Fruit fly (Drosophila melanogaster) whole organism, embryonic: Measurements from ENCODE around the gene Sodh2.

ENCODE experiments used
- BEAF-32 ChIP-seq: fragments of 200-800 bp; sonication (Bioruptor generic); optimal IDR thresholded peaks from 3 replicates; lab custom pipeline; 2017; ENCODE audit warnings: missing biosample characterization, missing genetic modification characterization, mild to moderate bottlenecking, moderate library complexity, missing genetic modification reagents
- CG13424 ChIP-seq: fragments of 200-800 bp; sonication (Bioruptor generic); optimal IDR thresholded peaks from 2 replicates; lab custom pipeline; 2019; ENCODE audit warnings: missing biosample characterization, mild to moderate bottlenecking, missing genetic modification characterization, moderate library complexity
- CG13775 ChIP-seq: fragments of 200-800 bp; sonication (Bioruptor generic); optimal IDR thresholded peaks from 3 replicates; lab custom pipeline; 2017; ENCODE audit warnings: missing biosample characterization, mild to moderate bottlenecking, missing genetic modification characterization
- CG14050 ChIP-seq: fragments of 200-800 bp; sonication (Bioruptor generic); IDR thresholded peaks from 3 replicates; pipeline ENCODE4 v1.3.6; 2022; ENCODE audit warnings: missing biosample characterization, missing genetic modification characterization
- CG16813 ChIP-seq: fragments of 200-800 bp; sonication (Bioruptor generic); IDR thresholded peaks from 3 replicates; pipeline ENCODE4 v1.3.6; 2022; ENCODE audit warnings: missing biosample characterization, missing genetic modification characterization; ENCODE audit not compliant: partially characterized antibody
- CG16815 ChIP-seq: fragments of 200-800 bp; sonication (Bioruptor generic); optimal IDR thresholded peaks from 3 replicates; lab custom pipeline; 2017; ENCODE audit warnings: missing biosample characterization, mild to moderate bottlenecking, missing genetic modification characterization
- CG17186 ChIP-seq: fragments of 200-800 bp; sonication (Bioruptor generic); optimal IDR thresholded peaks from 3 replicates; lab custom pipeline; 2017; ENCODE audit warnings: missing biosample characterization, missing genetic modification reagents, missing genetic modification characterization
- CG2678 ChIP-seq: fragments of 200-800 bp; sonication (Bioruptor generic); optimal IDR thresholded peaks from 3 replicates; lab custom pipeline; 2019; ENCODE audit warnings: missing biosample characterization, mild to moderate bottlenecking, missing genetic modification characterization, moderate library complexity
- CG2712 ChIP-seq: fragments of 200-800 bp; optimal IDR thresholded peaks from 3 replicates; lab custom pipeline; 2019; ENCODE audit warnings: missing biosample characterization, mild to moderate bottlenecking, missing genetic modification characterization, moderate library complexity
- CG32772 ChIP-seq: fragments of 200-800 bp; sonication (Bioruptor generic); IDR thresholded peaks from 2 replicates; pipeline ENCODE4 v1.3.6; 2022; ENCODE audit warnings: missing biosample characterization, missing genetic modification characterization
- CG34376 ChIP-seq: fragments of 200-800 bp; sonication (Bioruptor generic); optimal IDR thresholded peaks from 2 replicates; lab custom pipeline; 2018; ENCODE audit warnings: missing biosample characterization, mild to moderate bottlenecking, missing genetic modification characterization
- CG4707 ChIP-seq: fragments of 200-800 bp; sonication (Bioruptor generic); optimal IDR thresholded peaks from 2 replicates; lab custom pipeline; 2018; ENCODE audit warnings: missing biosample characterization, mild to moderate bottlenecking, missing genetic modification characterization, moderate library complexity
- CG4854 ChIP-seq: fragments of 200-800 bp; sonication (Bioruptor generic); optimal IDR thresholded peaks from 2 replicates; lab custom pipeline; 2016; ENCODE audit warnings: missing biosample characterization, missing genetic modification characterization, inconsistent platforms
- CG5953 ChIP-seq: fragments of 200-800 bp; sonication (Bioruptor generic); IDR thresholded peaks from 2 replicates; pipeline ENCODE4 v1.3.6; 2022; ENCODE audit warnings: missing biosample characterization, missing genetic modification characterization
- CG6272 ChIP-seq: fragments of 200-800 bp; sonication (Bioruptor generic); IDR thresholded peaks from 2 replicates; pipeline ENCODE4 v1.3.6; 2022; ENCODE audit warnings: missing biosample characterization, missing genetic modification characterization
- CG7786 ChIP-seq: fragments of 200-800 bp; sonication (Bioruptor generic); optimal IDR thresholded peaks from 2 replicates; lab custom pipeline; 2016; ENCODE audit warnings: missing biosample characterization, missing genetic modification characterization
- CG7963 ChIP-seq: fragments of 200-800 bp; sonication (Bioruptor generic); IDR thresholded peaks from 3 replicates; pipeline ENCODE4 v1.3.6; 2022; ENCODE audit warnings: missing biosample characterization, missing genetic modification characterization; ENCODE audit not compliant: partially characterized antibody
- CG8359 ChIP-seq: fragments of 200-800 bp; sonication (Bioruptor generic); optimal IDR thresholded peaks from 2 replicates; lab custom pipeline; 2017; ENCODE audit warnings: missing biosample characterization, mild to moderate bottlenecking, missing genetic modification characterization, borderline replicate concordance
- CG9215 ChIP-seq: fragments of 200-800 bp; sonication (Bioruptor generic); IDR thresholded peaks from 2 replicates; pipeline ENCODE4 v1.3.6; 2022; ENCODE audit warnings: missing biosample characterization, missing genetic modification characterization
- E2f2 ChIP-seq: fragments of 200-800 bp; sonication (Bioruptor generic); IDR thresholded peaks from 2 replicates; pipeline ENCODE4 v1.3.6; 2022; ENCODE audit warnings: missing biosample characterization, missing genetic modification characterization
- Fer3 ChIP-seq: fragments of 200-800 bp; sonication (Bioruptor generic); optimal IDR thresholded peaks from 2 replicates; lab custom pipeline; 2018; ENCODE audit warnings: missing biosample characterization, mild to moderate bottlenecking, missing genetic modification characterization, moderate library complexity
- HHEX ChIP-seq: fragments of 200-800 bp; sonication (Bioruptor generic); optimal IDR thresholded peaks from 3 replicates; lab custom pipeline; 2017; ENCODE audit warnings: missing biosample characterization, mild to moderate bottlenecking, missing genetic modification characterization, missing genetic modification reagents
- HLHmδ ChIP-seq: fragments of 200-800 bp; sonication (Bioruptor generic); optimal IDR thresholded peaks from 2 replicates; lab custom pipeline; 2018; ENCODE audit warnings: missing biosample characterization, mild to moderate bottlenecking, missing genetic modification characterization, moderate library complexity
- Hand ChIP-seq: fragments of 200-800 bp; sonication (Bioruptor generic); optimal IDR thresholded peaks from 2 replicates; lab custom pipeline; 2017; ENCODE audit warnings: mild to moderate bottlenecking, missing biosample characterization, missing genetic modification reagents, missing genetic modification characterization
- Hey ChIP-seq: fragments of 200-800 bp; sonication (Bioruptor generic); optimal IDR thresholded peaks from 3 replicates; lab custom pipeline; 2018; ENCODE audit warnings: missing biosample characterization, mild to moderate bottlenecking, missing genetic modification characterization
- Hr3 ChIP-seq: fragments of 200-800 bp; sonication (Bioruptor generic); optimal IDR thresholded peaks from 3 replicates; lab custom pipeline; 2016; ENCODE audit warnings: missing biosample characterization, missing genetic modification characterization
- Hr78 ChIP-seq, 2 experiments: fragments of 200-800 bp in 1 of 2; fragments of >200 bp in 1 of 2; sonication (Bioruptor generic) in 1 of 2; optimal IDR thresholded peaks; 2 replicates each; lab custom pipeline; 2017 to 2019; ENCODE audit warnings: missing biosample characterization in 2 of 2, missing genetic modification characterization in 2 of 2, mild to moderate bottlenecking in 1 of 2, moderate library complexity in 1 of 2
- Kr ChIP-seq: fragments of 200-800 bp; sonication (Bioruptor generic); optimal IDR thresholded peaks from 2 replicates; lab custom pipeline; 2017; ENCODE audit warnings: missing biosample characterization, mild to moderate bottlenecking, missing genetic modification characterization
- MBD-R2 ChIP-seq: fragments of 200-800 bp; sonication (Bioruptor generic); IDR thresholded peaks from 2 replicates; pipeline ENCODE4 v1.3.6; 2022; ENCODE audit warnings: missing biosample characterization, missing genetic modification characterization
- NK7.1 ChIP-seq: fragments of 200-800 bp; sonication (Bioruptor generic); optimal IDR thresholded peaks from 3 replicates; lab custom pipeline; 2016; ENCODE audit warnings: missing biosample characterization, missing genetic modification characterization
- Oaz ChIP-seq: fragments of 200-800 bp; sonication (Bioruptor generic); IDR thresholded peaks from 2 replicates; pipeline ENCODE4 v1.3.6; 2022; ENCODE audit warnings: missing biosample characterization, missing genetic modification characterization
- Sry-β ChIP-seq: fragments of 200-800 bp; sonication (Bioruptor generic); optimal IDR thresholded peaks from 2 replicates; lab custom pipeline; 2018; ENCODE audit warnings: missing biosample characterization, mild to moderate bottlenecking, missing genetic modification characterization, moderate library complexity
- ara ChIP-seq: fragments of 200-800 bp; sonication (Bioruptor generic); IDR thresholded peaks from 2 replicates; pipeline ENCODE4 v1.3.6; 2022; ENCODE audit warnings: missing biosample characterization, missing genetic modification characterization
- ato ChIP-seq: fragments of 200-800 bp; sonication (Bioruptor generic); IDR thresholded peaks from 2 replicates; pipeline ENCODE4 v1.3.6; 2022; ENCODE audit warnings: missing biosample characterization, missing genetic modification characterization; ENCODE audit not compliant: partially characterized antibody
- cg ChIP-seq: fragments of 200-800 bp; sonication (Bioruptor generic); optimal IDR thresholded peaks from 3 replicates; lab custom pipeline; 2019; ENCODE audit warnings: missing biosample characterization, mild to moderate bottlenecking, missing genetic modification characterization, moderate library complexity
- croc ChIP-seq: fragments of 200-800 bp; sonication (Bioruptor generic); conservative IDR thresholded peaks from 3 replicates; pipeline ENCODE4 v1.3.6; 2022; ENCODE audit warnings: missing biosample characterization, missing genetic modification characterization
- disco-r ChIP-seq: fragments of 200-800 bp; sonication (Bioruptor generic); optimal IDR thresholded peaks from 2 replicates; lab custom pipeline; 2016; ENCODE audit warnings: missing biosample characterization, missing genetic modification characterization
- gcm ChIP-seq: fragments of 200-800 bp; sonication (Bioruptor generic); optimal IDR thresholded peaks from 2 replicates; lab custom pipeline; 2019; ENCODE audit warnings: missing biosample characterization, mild to moderate bottlenecking, missing genetic modification characterization, moderate library complexity
- lbe ChIP-seq: fragments of 200-800 bp; sonication (Bioruptor generic); optimal IDR thresholded peaks from 2 replicates; lab custom pipeline; 2016; ENCODE audit warnings: missing biosample characterization, mild to moderate bottlenecking, missing genetic modification characterization
- nerfin-2 ChIP-seq: fragments of 200-800 bp; sonication (Bioruptor generic); IDR thresholded peaks from 2 replicates; pipeline ENCODE4 v1.3.6; 2022; ENCODE audit warnings: missing biosample characterization, missing genetic modification characterization; ENCODE audit not compliant: partially characterized antibody
- peb ChIP-seq: fragments of 200-800 bp; sonication (Bioruptor generic); IDR thresholded peaks from 2 replicates; pipeline ENCODE4 v1.3.6; 2022; ENCODE audit warnings: missing biosample characterization, missing genetic modification characterization
- sqz ChIP-seq: fragments of 200-800 bp; sonication (Bioruptor generic); optimal IDR thresholded peaks from 3 replicates; lab custom pipeline; 2018; ENCODE audit warnings: missing biosample characterization, mild to moderate bottlenecking, missing genetic modification characterization
- tap ChIP-seq: fragments of 200-800 bp; optimal IDR thresholded peaks from 3 replicates; lab custom pipeline; 2019; ENCODE audit warnings: missing biosample characterization, mild to moderate bottlenecking, missing genetic modification characterization, moderate library complexity
- trem ChIP-seq: fragments of 200-800 bp; optimal IDR thresholded peaks from 3 replicates; lab custom pipeline; 2019; ENCODE audit warnings: missing biosample characterization, mild to moderate bottlenecking, missing genetic modification characterization, moderate library complexity
- vfl ChIP-seq: fragments of 200-800 bp; sonication (Bioruptor generic); optimal IDR thresholded peaks from 2 replicates; lab custom pipeline; 2016; ENCODE audit warnings: missing biosample characterization, missing genetic modification characterization
- zen2 ChIP-seq: fragments of 200-800 bp; sonication (Bioruptor generic); IDR thresholded peaks from 3 replicates; pipeline ENCODE4 v1.3.6; 2022; ENCODE audit warnings: missing biosample characterization, missing genetic modification characterization; ENCODE audit not compliant: partially characterized antibody

Gene Sodh2

DNA sequence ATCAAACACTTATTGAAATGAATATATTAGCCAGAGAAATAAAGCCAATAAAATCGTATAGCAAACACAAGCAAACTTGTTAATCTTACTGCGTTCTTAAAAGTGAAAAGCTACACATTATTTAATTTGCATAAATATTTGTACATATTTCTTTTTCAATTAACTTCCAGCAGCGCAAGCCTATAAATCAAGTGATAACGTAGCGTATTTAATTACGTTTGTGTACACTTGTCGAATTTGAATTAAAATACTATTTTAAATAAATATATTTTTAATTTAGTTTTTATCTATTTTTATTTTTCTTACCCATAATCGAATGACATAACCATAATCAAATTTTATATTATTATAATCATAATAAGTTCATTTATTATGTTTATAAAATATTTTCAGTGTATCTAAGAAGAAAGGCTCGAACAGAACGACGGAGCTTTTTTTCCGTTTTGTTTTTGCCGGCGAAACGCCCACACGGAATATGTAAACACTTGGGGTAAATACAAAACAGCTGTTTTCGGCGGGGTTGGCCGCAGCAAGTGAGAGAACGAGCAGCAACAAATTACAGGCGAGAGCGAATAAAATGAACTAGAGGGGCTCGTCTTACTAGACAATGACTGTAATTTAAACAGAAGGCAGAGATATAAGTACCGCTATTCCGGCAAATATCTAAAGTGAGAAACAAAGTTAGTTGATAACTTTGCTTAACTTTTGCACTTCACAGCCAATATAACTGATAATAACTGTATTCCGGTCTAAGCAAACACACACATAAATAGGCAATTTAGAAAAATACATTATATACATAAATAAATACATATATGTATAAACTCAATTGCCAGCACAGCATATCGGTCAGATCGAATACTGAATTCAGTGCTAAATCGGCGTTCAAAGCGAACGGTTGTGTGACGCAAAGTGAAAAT, at the start of gene Sodh2 (continued):
- TF ChIP-seq cg (GFP tag; lab: Kevin White, UChicago) (peak; percentile 14), gcm (GFP tag; lab: Kevin White, UChicago) (peak; percentile 67), CG16813 (GFP tag; lab: Robert Waterston, UW) (no peak), CG4854 (GFP tag; lab: Kevin White, UChicago) (peak; percentile 44), MBD-R2 (GFP tag; lab: Robert Waterston, UW) (peak; percentile 47; the same call in 1 of the 2 replicates), sqz (GFP tag; lab: Kevin White, UChicago) (peak; percentile 74), zen2 (GFP tag; lab: Robert Waterston, UW) (no peak), E2f2 (GFP tag; lab: Robert Waterston, UW) (0 out of 2 replicates have a peak, but pooled peaks have one; percentile 44), BEAF-32 (GFP tag; lab: Kevin White, UChicago) (no peak), CG14050 (GFP tag; lab: Robert Waterston, UW) (peak; percentile 32), CG13424 (tag; lab: Kevin White, UChicago) (peak; percentile 76), CG2678 (tag; lab: Kevin White, UChicago) (peak; percentile 89), peb (GFP tag; lab: Robert Waterston, UW) (no peak), Kr (GFP tag; lab: Kevin White, UChicago) (no peak), CG13775 (GFP tag; lab: Kevin White, UChicago) (peak; percentile 63), CG16815 (GFP tag; lab: Kevin White, UChicago) (peak; percentile 56), CG32772 (GFP tag; lab: Robert Waterston, UW) (peak; percentile 73), CG7963 (GFP tag; lab: Robert Waterston, UW) (no peak), Fer3 (tag; lab: Kevin White, UChicago) (peak; percentile 81), Sry-β (GFP tag; lab: Kevin White, UChicago) (peak; percentile 44), Hand (GFP tag; lab: Kevin White, UChicago) (peak; percentile 69), Hey (tag; lab: Kevin White, UChicago) (peak; percentile 67), disco-r (GFP tag; lab: Kevin White, UChicago) (peak; percentile 46), CG5953 (0 out of 2 replicates have a peak, but pooled peaks have one; percentile 12), trem (peak; percentile 44), ato (no peak), CG17186 (GFP tag; lab: Kevin White, UChicago) (no peak), CG2712 (peak; percentile 85), CG4707 (GFP tag; lab: Kevin White, UChicago) (peak; percentile 72), CG8359 (GFP tag; lab: Kevin White, UChicago) (peak; percentile 40), CG9215 (peak; percentile 61), CG34376 (GFP tag; lab: Kevin White, UChicago) (peak; percentile 83), vfl (peak; percentile 81), Oaz (GFP tag; lab: Robert Waterston, UW) (0 out of 2 replicates have a peak, but pooled peaks have one; percentile 25), nerfin-2 (GFP tag; lab: Robert Waterston, UW) (no peak), ara (GFP tag; lab: Robert Waterston, UW) (peak; percentile 66), croc (peak; percentile 15; the same call in 1 of the 3 replicates), HLHmδ (GFP tag; lab: Kevin White, UChicago) (peak; percentile 89), CG7786 (peak; percentile 67), Hr3 (peak; percentile 41), NK7.1 (GFP tag; lab: Kevin White, UChicago) (peak; percentile 15), Hr78 (GFP tag; optimal IDR thresholded peaks at IDR 0.05; lab: Kevin White, UChicago) (peak in 1 of 2 experiments; percentile 44), HHEX (GFP tag; lab: Kevin White, UChicago) (peak; percentile 84), tap (tag; lab: Kevin White, UChicago) (peak; percentile 79), CG6272 (GFP tag; lab: Robert Waterston, UW) (peak; percentile 52), lbe (GFP tag; lab: Kevin White, UChicago) (peak; percentile 86)
